Worm (Caenorhabditis elegans) whole organism, late embryonic: ENCODE results near the gene Y49E10.21.

Experiments used
- C08G9.2 ChIP-seq: sonication (generic microtip); optimal IDR thresholded peaks from 2 replicates; lab custom pipeline; 2016; ENCODE audit warnings: mild to moderate bottlenecking, missing genetic modification characterization, moderate library complexity, missing compliant biosample characterization
- Y22D7AL.16 ChIP-seq: sonication (generic microtip); optimal IDR thresholded peaks from 2 replicates; lab custom pipeline; 2016; ENCODE audit warnings: missing genetic modification characterization, missing compliant biosample characterization
- ama-1 ChIP-seq: fragments of 150-350 bp; optimal IDR thresholded peaks from 2 replicates; lab custom pipeline; 2014
- ceh-14 ChIP-seq: sonication (generic microtip); optimal IDR thresholded peaks from 2 replicates; lab custom pipeline; 2016; ENCODE audit warnings: missing genotype, missing genetic modification characterization, missing compliant biosample characterization
- ceh-19 ChIP-seq: fragments of 200-800 bp; sonication (Bioruptor generic); optimal IDR thresholded peaks from 2 replicates; lab custom pipeline; 2018; ENCODE audit warnings: mild to moderate bottlenecking, missing genetic modification characterization, missing compliant biosample characterization
- ceh-22 ChIP-seq: sonication (generic microtip); optimal IDR thresholded peaks from 2 replicates; lab custom pipeline; 2017; ENCODE audit warnings: missing biosample characterization, missing genetic modification characterization
- ceh-31 ChIP-seq: sonication (generic microtip); optimal IDR thresholded peaks from 2 replicates; lab custom pipeline; 2016; ENCODE audit warnings: missing genetic modification characterization, missing compliant biosample characterization
- ceh-34 ChIP-seq: sonication (generic microtip); optimal IDR thresholded peaks from 2 replicates; lab custom pipeline; 2016; ENCODE audit warnings: mild to moderate bottlenecking, missing genetic modification characterization, missing compliant biosample characterization
- ceh-45 ChIP-seq: fragments of 200-800 bp; sonication (Bioruptor generic); IDR thresholded peaks from 2 replicates; pipeline ENCODE4 v1.3.6; 2022; ENCODE audit warnings: missing genetic modification reagents, missing genetic modification characterization, missing compliant biosample characterization
- ceh-48 ChIP-seq: sonication (generic microtip); optimal IDR thresholded peaks from 2 replicates; lab custom pipeline; 2016; ENCODE audit warnings: missing genetic modification characterization, inconsistent platforms, missing compliant biosample characterization
- che-1 ChIP-seq: sonication (generic microtip); optimal IDR thresholded peaks from 2 replicates; lab custom pipeline; 2016; ENCODE audit warnings: mild to moderate bottlenecking, missing genetic modification characterization, missing compliant biosample characterization
- dmd-4 ChIP-seq: sonication (generic microtip); optimal IDR thresholded peaks from 2 replicates; lab custom pipeline; 2016; ENCODE audit warnings: borderline replicate concordance, missing genetic modification characterization, missing compliant biosample characterization
- dve-1 ChIP-seq: sonication (generic microtip); optimal IDR thresholded peaks from 2 replicates; lab custom pipeline; 2017; ENCODE audit warnings: antibody characterized with exemption, mild to moderate bottlenecking, missing genetic modification characterization, missing compliant biosample characterization
- elt-2 ChIP-seq: sonication (generic microtip); optimal IDR thresholded peaks from 2 replicates; lab custom pipeline; 2016; ENCODE audit warnings: missing genetic modification reagents, missing genetic modification characterization, missing compliant biosample characterization
- elt-4 ChIP-seq: sonication (generic microtip); optimal IDR thresholded peaks from 2 replicates; lab custom pipeline; 2016; ENCODE audit warnings: missing genetic modification characterization, missing compliant biosample characterization
- ets-4 ChIP-seq: sonication (generic microtip); optimal IDR thresholded peaks from 2 replicates; lab custom pipeline; 2016; ENCODE audit warnings: missing genetic modification characterization, missing compliant biosample characterization
- fax-1 ChIP-seq: sonication (generic microtip); optimal IDR thresholded peaks from 2 replicates; lab custom pipeline; 2016; ENCODE audit warnings: missing genotype, missing genetic modification characterization, missing compliant biosample characterization
- gmeb-2 ChIP-seq: sonication (generic microtip); optimal IDR thresholded peaks from 2 replicates; lab custom pipeline; 2016; ENCODE audit warnings: missing genetic modification characterization, inconsistent platforms, missing compliant biosample characterization
- hlh-15 ChIP-seq: sonication (generic microtip); optimal IDR thresholded peaks from 2 replicates; lab custom pipeline; 2016; ENCODE audit warnings: missing genetic modification characterization, missing compliant biosample characterization
- hlh-30 ChIP-seq: sonication (generic microtip); optimal IDR thresholded peaks from 2 replicates; lab custom pipeline; 2017; ENCODE audit warnings: antibody characterized with exemption, missing genetic modification characterization, missing compliant biosample characterization; ENCODE audit not compliant: insufficient read depth
- hlh-6 ChIP-seq: sonication (generic microtip); optimal IDR thresholded peaks from 2 replicates; lab custom pipeline; 2016; ENCODE audit warnings: missing genotype, missing genetic modification characterization, missing compliant biosample characterization
- lin-11 ChIP-seq: fragments of 200-800 bp; sonication (Bioruptor generic); optimal IDR thresholded peaks from 2 replicates; lab custom pipeline; 2018; ENCODE audit warnings: mild to moderate bottlenecking, missing genetic modification characterization, missing compliant biosample characterization
- nfya-1 ChIP-seq: sonication (generic microtip); optimal IDR thresholded peaks from 2 replicates; lab custom pipeline; 2017; ENCODE audit warnings: missing genetic modification characterization, mild to moderate bottlenecking, missing compliant biosample characterization, antibody characterized with exemption, moderate library complexity
- odd-2 ChIP-seq: sonication (generic microtip); optimal IDR thresholded peaks from 2 replicates; lab custom pipeline; 2017; ENCODE audit warnings: antibody characterized with exemption, mild to moderate bottlenecking, missing genetic modification characterization, missing compliant biosample characterization
- pqm-1 ChIP-seq: sonication (generic microtip); optimal IDR thresholded peaks from 2 replicates; lab custom pipeline; 2016; ENCODE audit warnings: missing genetic modification characterization, missing compliant biosample characterization
- ref-2 ChIP-seq: sonication (generic microtip); optimal IDR thresholded peaks from 2 replicates; lab custom pipeline; 2016; ENCODE audit warnings: missing genetic modification characterization, missing compliant biosample characterization
- rnt-1 ChIP-seq: sonication (generic microtip); optimal IDR thresholded peaks from 2 replicates; lab custom pipeline; 2016; ENCODE audit warnings: missing genetic modification characterization, missing compliant biosample characterization
- sdc-2 ChIP-seq: sonication (generic microtip); optimal IDR thresholded peaks from 2 replicates; lab custom pipeline; 2016; ENCODE audit warnings: missing genotype, missing genetic modification characterization, missing compliant biosample characterization
- sox-4 ChIP-seq: sonication (generic microtip); optimal IDR thresholded peaks from 2 replicates; lab custom pipeline; 2017; ENCODE audit warnings: mild to moderate bottlenecking, missing genetic modification characterization, inconsistent platforms, missing compliant biosample characterization
- syd-9 ChIP-seq: sonication (generic microtip); optimal IDR thresholded peaks from 2 replicates; lab custom pipeline; 2016; ENCODE audit warnings: mild to moderate bottlenecking, missing genetic modification characterization, moderate library complexity, missing compliant biosample characterization
- tbx-7 ChIP-seq: sonication (generic microtip); optimal IDR thresholded peaks from 2 replicates; lab custom pipeline; 2016; ENCODE audit warnings: missing genotype, missing genetic modification characterization, missing compliant biosample characterization
- ttx-3 ChIP-seq: sonication (generic microtip); optimal IDR thresholded peaks from 2 replicates; lab custom pipeline; 2016; ENCODE audit warnings: missing genetic modification reagents, missing genetic modification characterization, missing compliant biosample characterization
- unc-42 ChIP-seq: sonication (generic microtip); optimal IDR thresholded peaks from 2 replicates; lab custom pipeline; 2016; ENCODE audit warnings: missing genotype, missing genetic modification characterization, missing compliant biosample characterization
- unc-55 ChIP-seq: sonication (generic microtip); optimal IDR thresholded peaks from 2 replicates; lab custom pipeline; 2017; ENCODE audit warnings: missing biosample characterization, missing genetic modification reagents, missing genetic modification characterization
- zip-5 ChIP-seq: sonication (generic microtip); optimal IDR thresholded peaks from 2 replicates; lab custom pipeline; 2016; ENCODE audit warnings: missing genetic modification characterization, missing compliant biosample characterization
- ztf-16 ChIP-seq: sonication (generic microtip); optimal IDR thresholded peaks from 2 replicates; lab custom pipeline; 2017; ENCODE audit warnings: missing genetic modification characterization, missing compliant biosample characterization

Y49E10.21 gene

DNA sequence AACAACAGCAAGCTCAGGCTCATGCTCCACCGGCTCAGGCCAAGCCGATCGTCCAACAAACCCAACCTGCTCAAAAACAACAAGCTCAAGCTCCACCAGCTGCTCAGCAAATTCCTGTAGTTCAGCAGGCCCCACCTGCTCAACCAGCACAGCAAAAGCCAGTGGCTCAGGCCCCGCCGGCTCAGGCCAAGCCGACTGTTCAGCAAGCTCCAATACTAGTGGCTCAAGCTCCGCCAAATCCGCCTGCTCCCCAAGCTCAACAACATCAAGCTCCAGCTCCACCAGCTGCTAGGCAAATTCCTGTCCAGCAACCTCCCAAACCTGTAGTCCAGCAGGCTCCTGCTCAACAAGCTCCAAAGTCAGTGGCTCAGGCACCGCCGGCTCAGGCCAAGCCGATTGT lies 12.4 kb downstream of the Y49E10.21 start:
- TF ChIP-seq dmd-4 = no peak
- TF ChIP-seq pqm-1 (tag; lab: Kevin White, UChicago) = no peak
- no peak for TF ChIP-seq elt-4 (tag; lab: Kevin White, UChicago)
- TF ChIP-seq ztf-16 = no peak
- TF ChIP-seq, all 69 proteins: peak for 0

DNA sequence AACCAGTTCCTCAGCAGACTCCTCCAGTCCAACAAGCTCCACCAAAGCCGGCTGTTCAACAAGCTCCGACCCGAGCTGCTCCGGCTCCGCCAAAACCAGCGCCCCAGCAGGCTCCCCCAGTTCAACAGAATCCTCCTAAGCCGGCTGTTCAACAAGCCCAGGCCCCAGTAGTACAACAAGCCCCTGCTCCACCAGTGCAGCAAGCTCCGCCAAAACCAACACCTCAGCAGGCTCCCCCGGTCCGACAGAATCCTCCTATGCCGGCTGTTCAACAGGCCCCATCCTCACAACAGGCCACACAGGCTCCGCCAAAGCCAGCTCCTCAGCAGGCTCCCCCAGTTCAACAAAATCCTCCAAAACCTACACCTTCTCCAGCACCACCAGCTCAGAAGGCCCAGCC lies 13.2 kb downstream of the Y49E10.21 start:
- TF ChIP-seq che-1 (no peak), sdc-2 (tag; lab: Kevin White, UChicago) (no peak), elt-2 (tag; lab: Kevin White, UChicago) (no peak), Y22D7AL.16 (tag; lab: Kevin White, UChicago) (no peak), syd-9 (tag; lab: Kevin White, UChicago) (no peak), sox-4 (no peak), hlh-6 (tag; lab: Kevin White, UChicago) (no peak), odd-2 (tag; lab: Kevin White, UChicago) (no peak), ceh-22 (no peak)

DNA sequence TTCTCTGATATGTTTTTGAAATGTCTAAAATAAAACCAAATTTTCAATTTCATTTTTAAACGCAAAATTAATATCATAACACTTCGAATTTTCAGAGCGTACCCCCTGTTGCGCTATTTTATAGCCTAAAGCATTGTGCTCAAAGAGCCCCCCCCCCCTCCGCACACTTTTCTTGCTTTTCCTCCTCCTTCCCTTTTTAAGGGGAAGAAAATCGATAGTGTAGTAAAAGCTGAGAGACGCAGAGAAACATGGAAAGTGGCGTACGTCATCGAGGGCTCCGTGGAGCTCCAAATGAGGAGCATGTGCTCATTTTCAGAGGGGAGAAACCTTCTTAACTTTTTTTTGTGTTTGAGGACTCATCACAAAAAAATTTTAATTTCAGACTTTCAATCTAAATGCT lies 15.1 kb downstream of the Y49E10.21 start, which contains the start of gene cccp-1:
TSS of gene cccp-1 (plus strand) at position 377 of the 400 bp plus-strand sequence.
- TF ChIP-seq unc-42 (tag; lab: Kevin White, UChicago) = peak; percentile 39
- no peak for TF ChIP-seq fax-1 (tag; lab: Kevin White, UChicago)
- TF ChIP-seq nfya-1 (tag; lab: Kevin White, UChicago) = peak; percentile 25
- TF ChIP-seq ceh-48 (tag; lab: Kevin White, UChicago) = peak; percentile 95
- no peak for TF ChIP-seq rnt-1
- TF ChIP-seq tbx-7 (tag; lab: Kevin White, UChicago) = no peak
- TF ChIP-seq hlh-6 (tag; lab: Kevin White, UChicago) = no peak
- no peak for TF ChIP-seq sdc-2 (tag; lab: Kevin White, UChicago)
- no peak for TF ChIP-seq ets-4 (tag; lab: Kevin White, UChicago)
- TF ChIP-seq ceh-19 (GFP tag; lab: Kevin White, UChicago) = peak; percentile 7
- peak; percentile 39 for TF ChIP-seq ceh-31 (tag; lab: Kevin White, UChicago)
- TF ChIP-seq elt-2 (tag; lab: Kevin White, UChicago) = no peak

DNA sequence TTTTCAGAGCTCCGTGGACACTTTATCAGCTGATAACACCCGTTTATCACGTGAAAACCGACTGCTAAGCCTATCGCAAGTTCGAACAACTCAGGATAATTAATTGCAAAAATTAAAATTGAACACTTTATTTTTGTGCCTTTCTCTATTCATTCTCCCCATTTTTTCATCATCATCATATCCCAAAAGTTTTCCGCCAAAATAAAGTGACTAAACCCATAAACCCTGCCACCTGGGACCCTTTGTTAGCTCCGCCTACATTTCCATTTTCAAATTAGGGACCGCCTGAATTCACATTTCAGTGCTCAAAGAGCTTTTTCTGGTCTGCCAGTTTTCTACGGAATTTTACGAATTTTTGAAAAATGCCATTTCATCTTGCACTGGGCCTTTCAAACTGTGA lies 27.0 kb downstream of the Y49E10.21 start, which contains the start of gene arrd-16:
TSS of gene arrd-16 (plus strand) at position 301 of the 400 bp plus-strand sequence.
- no peak for TF ChIP-seq hlh-15 (tag; lab: Kevin White, UChicago)
- TF ChIP-seq ztf-16 = no peak
- no peak for TF ChIP-seq C08G9.2 (tag; lab: Kevin White, UChicago)
- TF ChIP-seq ceh-45 (GFP tag; lab: Robert Waterston, UW) = no peak
- no peak for TF ChIP-seq lin-11
- TF ChIP-seq dve-1 (tag; lab: Kevin White, UChicago) = no peak
- no peak for TF ChIP-seq ttx-3 (tag; lab: Kevin White, UChicago)

DNA sequence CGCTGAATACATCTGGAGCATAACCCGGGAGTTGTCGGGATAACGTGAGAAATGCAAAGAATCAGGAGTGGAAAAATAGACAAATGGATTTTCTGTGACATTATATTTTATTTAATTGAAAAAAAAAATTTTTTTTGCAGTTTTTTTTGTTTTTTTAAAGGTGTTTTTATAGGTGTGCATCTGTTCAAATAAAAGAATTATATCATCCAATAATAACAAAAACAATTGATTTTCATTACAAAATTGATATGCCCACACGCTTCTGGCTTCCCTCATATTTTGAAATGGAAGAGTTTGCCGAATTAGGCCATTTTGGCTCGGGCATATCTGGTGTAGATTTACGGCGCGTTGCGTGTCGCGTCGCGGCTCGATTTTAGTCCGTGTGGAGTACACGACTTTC lies 34.6 kb downstream of the Y49E10.21 start, which contains the start of gene Y49E10.25:
TSS of gene Y49E10.25 (minus strand) at position 101 of the 400 bp plus-strand sequence.
- TF ChIP-seq ref-2 = no peak
- no peak for TF ChIP-seq ceh-34 (tag; lab: Kevin White, UChicago)
- no peak for TF ChIP-seq hlh-15 (tag; lab: Kevin White, UChicago)
- TF ChIP-seq zip-5 (tag; lab: Kevin White, UChicago) = no peak
- TF ChIP-seq ama-1 = no peak
- TF ChIP-seq unc-55 (GFP tag; lab: Kevin White, UChicago) = no peak
- no peak for TF ChIP-seq sdc-2 (tag; lab: Kevin White, UChicago)
- TF ChIP-seq gmeb-2 = no peak
- TF ChIP-seq ceh-45 (GFP tag; lab: Robert Waterston, UW) = no peak
- no peak for TF ChIP-seq ceh-19 (GFP tag; lab: Kevin White, UChicago)
- TF ChIP-seq hlh-30 (tag; lab: Kevin White, UChicago) = no peak
- TF ChIP-seq ceh-14 (tag; lab: Kevin White, UChicago) = no peak
